Fruit fly (Drosophila melanogaster): Measurements from ENCODE around the gene hyx.

The hyx gene

DNA sequence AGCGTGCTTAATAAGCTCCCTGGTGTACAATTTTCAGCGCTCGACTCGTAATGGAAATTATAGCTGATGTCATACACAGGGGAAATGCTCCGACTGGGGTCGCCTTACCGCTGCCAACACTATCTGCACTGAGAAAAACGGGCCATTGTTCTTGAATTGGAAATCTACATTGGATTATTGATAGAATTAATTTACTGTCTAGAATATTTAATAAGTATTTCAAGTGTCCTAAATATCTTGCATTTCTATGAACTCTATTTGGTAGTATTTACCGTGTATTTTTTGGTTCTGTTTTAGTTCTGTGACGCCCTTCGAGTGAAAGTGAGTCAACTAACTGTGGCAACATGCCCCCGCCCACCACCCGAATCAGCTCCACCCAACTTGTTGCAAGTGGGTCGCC is 44.8 kb downstream of the hyx start (continued):
- no peak for TF ChIP-seq CG2889 (GFP tag; IDR thresholded peaks at IDR 0.05)
- peak in 1 of 2 experiments; percentile 52 for TF ChIP-seq Hr51 (GFP tag; optimal IDR thresholded peaks at IDR 0.05)
- TF ChIP-seq CG32767 (GFP tag; IDR thresholded peaks at IDR 0.05): no peak
- TF ChIP-seq CG9215 (GFP tag; IDR thresholded peaks at IDR 0.05): no peak
- no peak for TF ChIP-seq maf-S (GFP tag; optimal IDR thresholded peaks at IDR 0.05)
- TF ChIP-seq slou (GFP tag; optimal IDR thresholded peaks at IDR 0.05): no peak
- no peak for TF ChIP-seq onecut (GFP tag; IDR thresholded peaks at IDR 0.05)
- no peak; the same call in 1 of the 2 replicates for TF ChIP-seq CG6272 (GFP tag; IDR thresholded peaks at IDR 0.05)
- no peak for TF ChIP-seq CG7357 (GFP tag; IDR thresholded peaks at IDR 0.05)
- TF ChIP-seq CG2202 (tag; optimal IDR thresholded peaks at IDR 0.05): no peak
- TF ChIP-seq ash1 (GFP tag; optimal IDR thresholded peaks at IDR 0.05): no peak
- TF ChIP-seq lab (GFP tag; optimal IDR thresholded peaks at IDR 0.05): peak; percentile 70
- TF ChIP-seq CG11696 (GFP tag; IDR thresholded peaks at IDR 0.05): no peak
- no peak for TF ChIP-seq CG4820 (GFP tag; optimal IDR thresholded peaks at IDR 0.05)
- no peak for TF ChIP-seq Atf3 (GFP tag; optimal IDR thresholded peaks at IDR 0.05)
- TF ChIP-seq CG10959 (GFP tag; IDR thresholded peaks at IDR 0.05): no peak
- TF ChIP-seq dmrt99B (tag; optimal IDR thresholded peaks at IDR 0.05): peak; percentile 57
- TF ChIP-seq Sox100B (GFP tag; optimal IDR thresholded peaks at IDR 0.05): no peak
- no peak for TF ChIP-seq az2 (GFP tag; optimal IDR thresholded peaks at IDR 0.05)
- peak; percentile 28 for TF ChIP-seq zf30C (GFP tag; optimal IDR thresholded peaks at IDR 0.05)
- no peak for TF ChIP-seq Sin3A (optimal IDR thresholded peaks at IDR 0.05)
- TF ChIP-seq odd (GFP tag; optimal IDR thresholded peaks at IDR 0.05): no peak
- no peak for TF ChIP-seq chn (GFP tag; optimal IDR thresholded peaks at IDR 0.05)
- TF ChIP-seq NfI (GFP tag; optimal IDR thresholded peaks at IDR 0.05): no peak
- TF ChIP-seq CG7372 (GFP tag; IDR thresholded peaks at IDR 0.05): no peak
- no peak for TF ChIP-seq D (optimal IDR thresholded peaks at IDR 0.05)
- peak; percentile 15 for TF ChIP-seq D (GFP tag; optimal IDR thresholded peaks at IDR 0.05)
- TF ChIP-seq CG31365 (tag; optimal IDR thresholded peaks at IDR 0.05): no peak
- TF ChIP-seq Neu2 (GFP tag; optimal IDR thresholded peaks at IDR 0.05; ENCODE audit: borderline replicate concordance): no peak
- TF ChIP-seq CG3281 (GFP tag; optimal IDR thresholded peaks at IDR 0.05): peak; percentile 40
- no peak for TF ChIP-seq jumu (GFP tag; optimal IDR thresholded peaks at IDR 0.05)
- TF ChIP-seq jigr1 (GFP tag; IDR thresholded peaks at IDR 0.05): no peak
- TF ChIP-seq CG14860 (GFP tag; IDR thresholded peaks at IDR 0.05; ENCODE audit: partially characterized antibody): no peak
- no peak for TF ChIP-seq Pdp1 (GFP tag; optimal IDR thresholded peaks at IDR 0.05)
- no peak for TF ChIP-seq Antp (GFP tag; optimal IDR thresholded peaks at IDR 0.05)
- peak; percentile 35; the same call in 1 of the 2 replicates for TF ChIP-seq CG14014 (GFP tag; IDR thresholded peaks at IDR 0.05)
- peak; percentile 24 for TF ChIP-seq CG9817 (tag; optimal IDR thresholded peaks at IDR 0.05)
- no peak for TF ChIP-seq CG3163 (GFP tag; optimal IDR thresholded peaks at IDR 0.05)
- TF ChIP-seq scrt (GFP tag; optimal IDR thresholded peaks at IDR 0.05): peak; percentile 79
- peak; percentile 53; the same call in 1 of the 2 replicates for TF ChIP-seq Xrp1 (GFP tag; IDR thresholded peaks at IDR 0.05)
- TF ChIP-seq Oli (tag; optimal IDR thresholded peaks at IDR 0.05): peak; percentile 35
- no peak for TF ChIP-seq ftz-f1 (GFP tag; optimal IDR thresholded peaks at IDR 0.05)
- TF ChIP-seq mld (GFP tag; IDR thresholded peaks at IDR 0.05; ENCODE audit: partially characterized antibody): no peak
- TF ChIP-seq CG13123 (GFP tag; optimal IDR thresholded peaks at IDR 0.05): no peak
- no peak for TF ChIP-seq so (GFP tag; IDR thresholded peaks at IDR 0.05)
- no peak for TF ChIP-seq Bteb2 (GFP tag; optimal IDR thresholded peaks at IDR 0.05)
- TF ChIP-seq trem (tag; optimal IDR thresholded peaks at IDR 0.05): no peak
- TF ChIP-seq CG18619 (GFP tag; optimal IDR thresholded peaks at IDR 0.05): no peak
- no peak for TF ChIP-seq GATAe (GFP tag; conservative IDR thresholded peaks at IDR 0.05)
- no peak for TF ChIP-seq trh (GFP tag; optimal IDR thresholded peaks at IDR 0.05)
- peak; percentile 30 for TF ChIP-seq CG30403 (GFP tag; optimal IDR thresholded peaks at IDR 0.05)
- no peak for TF ChIP-seq twi (tag; optimal IDR thresholded peaks at IDR 0.05)
- no peak for TF ChIP-seq insv (GFP tag; optimal IDR thresholded peaks at IDR 0.05)
